Comparison of ENCODE assay signal across 5 fruit fly cellular contexts in the genomic region with DNA sequence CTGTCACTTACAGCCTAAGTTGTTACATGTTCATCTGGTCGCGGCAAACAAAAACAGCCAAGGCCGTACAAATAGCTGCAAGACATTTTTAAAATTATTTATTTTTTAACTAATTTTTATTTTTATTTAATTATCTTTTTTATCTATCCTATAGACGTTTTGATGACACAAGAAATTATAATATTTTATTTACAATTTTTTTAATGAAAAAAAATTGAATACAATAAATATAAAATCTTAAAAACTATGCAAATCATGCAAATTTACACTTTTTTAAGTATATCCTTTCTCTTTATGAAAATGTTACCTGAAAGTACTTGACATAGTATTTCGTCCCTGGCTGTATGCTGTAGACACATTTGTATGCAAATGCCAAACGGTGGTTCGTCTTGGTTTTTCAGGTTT.
A peak's percentile ranks its signal among the peaks of the same experiment; 100 is the strongest.
TF ChIP-seq lines count a peak whose summit lies in the region.

No protein-coding gene starts in this region.

- TF ChIP-seq CTCF in whole organism, embryonic (GFP tag; optimal IDR thresholded peaks at IDR 0.05; lab: Kevin White, UChicago), result no peak

TF ChIP-seq in whole organism, adult, 20 proteins besides CTCF, POLR2A, EP300 and RAD21:
- TF ChIP-seq CG14711 (tag; optimal IDR thresholded peaks at IDR 0.05; lab: Kevin White, UChicago) (peak; percentile 55), CG7101 (tag; optimal IDR thresholded peaks at IDR 0.05; lab: Kevin White, UChicago) (peak; percentile 24), cic (GFP tag; optimal IDR thresholded peaks at IDR 0.05; lab: Kevin White, UChicago) (no peak), toe (GFP tag; optimal IDR thresholded peaks at IDR 0.05; lab: Kevin White, UChicago) (no peak), Hr96 (GFP tag; optimal IDR thresholded peaks at IDR 0.05; lab: Kevin White, UChicago) (no peak), CG7045 (GFP tag; optimal IDR thresholded peaks at IDR 0.05; lab: Kevin White, UChicago) (no peak), CG33017 (tag; optimal IDR thresholded peaks at IDR 0.05; lab: Kevin White, UChicago) (peak; percentile 47), cnc (optimal IDR thresholded peaks at IDR 0.05; lab: Kevin White, UChicago) (no peak), kay (GFP tag; lab: Kevin White, UChicago; ENCODE audit: borderline replicate concordance) (no peak), Crg-1 (GFP tag; optimal IDR thresholded peaks at IDR 0.05; lab: Kevin White, UChicago) (no peak), CG11617 (GFP tag; optimal IDR thresholded peaks at IDR 0.05; lab: Kevin White, UChicago) (no peak), CG12768 (GFP tag; optimal IDR thresholded peaks at IDR 0.05; lab: Kevin White, UChicago) (no peak), ovo (GFP tag; optimal IDR thresholded peaks at IDR 0.05; lab: Kevin White, UChicago) (no peak), Mnt (GFP tag; optimal IDR thresholded peaks at IDR 0.05; lab: Kevin White, UChicago) (no peak)

TF ChIP-seq in whole organism, embryonic, 481 proteins besides CTCF, POLR2A, EP300 and RAD21 (continues in another document):
- TF ChIP-seq nerfin-2 (GFP tag; IDR thresholded peaks at IDR 0.05; lab: Robert Waterston, UW; ENCODE audit: partially characterized antibody) (no peak), gro (GFP tag; optimal IDR thresholded peaks at IDR 0.05; lab: Kevin White, UChicago) (no peak), cg (GFP tag; optimal IDR thresholded peaks at IDR 0.05; lab: Kevin White, UChicago) (no peak), dati (GFP tag; IDR thresholded peaks at IDR 0.05; lab: Robert Waterston, UW) (no peak), fd96Cb (tag; optimal IDR thresholded peaks at IDR 0.05; lab: Kevin White, UChicago) (peak; percentile 78), Med (GFP tag; lab: Kevin White, UChicago) (peak; percentile 57), psq (GFP tag; optimal IDR thresholded peaks at IDR 0.05; lab: Kevin White, UChicago) (no peak), HHEX (GFP tag; optimal IDR thresholded peaks at IDR 0.05; lab: Kevin White, UChicago) (peak; percentile 64), Aef1 (GFP tag; IDR thresholded peaks at IDR 0.05; lab: Robert Waterston, UW) (no peak), CG12769 (tag; optimal IDR thresholded peaks at IDR 0.05; lab: Kevin White, UChicago) (no peak), Gug (GFP tag; IDR thresholded peaks at IDR 0.05; lab: Robert Waterston, UW) (no peak), CG14050 (GFP tag; IDR thresholded peaks at IDR 0.05; lab: Robert Waterston, UW) (peak; percentile 30; the same call in 1 of the 3 replicates), CG11398 (GFP tag; optimal IDR thresholded peaks at IDR 0.05; lab: Kevin White, UChicago) (no peak), Fer3 (tag; optimal IDR thresholded peaks at IDR 0.05; lab: Kevin White, UChicago) (peak; percentile 72), CG34224 (GFP tag; IDR thresholded peaks at IDR 0.05; lab: Robert Waterston, UW; ENCODE audit: partially characterized antibody) (no peak), CG13123 (GFP tag; optimal IDR thresholded peaks at IDR 0.05; lab: Kevin White, UChicago) (no peak), gsb (GFP tag; IDR thresholded peaks at IDR 0.05; lab: Robert Waterston, UW) (no peak), zfh1 (GFP tag; IDR thresholded peaks at IDR 0.05; lab: Robert Waterston, UW) (0 out of 3 replicates have a peak, but pooled peaks have one; percentile 31), lbe (GFP tag; optimal IDR thresholded peaks at IDR 0.05; lab: Kevin White, UChicago) (no peak)

TF ChIP-seq in whole organism, prepupa, 60 proteins besides CTCF, POLR2A, EP300 and RAD21 (continues in another document):
- TF ChIP-seq Eip78C (GFP tag; lab: Kevin White, UChicago) (peak; percentile 82), CG34406 (GFP tag; optimal IDR thresholded peaks at IDR 0.05; lab: Kevin White, UChicago) (peak; percentile 68), Gug (GFP tag; IDR thresholded peaks at IDR 0.05; lab: Robert Waterston, UW) (no peak), salr (GFP tag; optimal IDR thresholded peaks at IDR 0.05; lab: Kevin White, UChicago) (peak in 1 of 2 experiments; percentile 71), ss (GFP tag; optimal IDR thresholded peaks at IDR 0.05; lab: Kevin White, UChicago) (peak; percentile 52 to 68), CG15336 (GFP tag; IDR thresholded peaks at IDR 0.05; lab: Robert Waterston, UW) (peak; percentile 91), CG8632 (GFP tag; optimal IDR thresholded peaks at IDR 0.05; lab: Kevin White, UChicago) (peak; percentile 68), Lpt (GFP tag; optimal IDR thresholded peaks at IDR 0.05; lab: Kevin White, UChicago) (peak; percentile 39), Hr4 (GFP tag; optimal IDR thresholded peaks at IDR 0.05; lab: Kevin White, UChicago) (peak; percentile 55), acj6 (GFP tag; optimal IDR thresholded peaks at IDR 0.05; lab: Kevin White, UChicago) (peak; percentile 55), vri (GFP tag; optimal IDR thresholded peaks at IDR 0.05; lab: Kevin White, UChicago) (no peak), eg (GFP tag; IDR thresholded peaks at IDR 0.05; lab: Robert Waterston, UW) (peak; percentile 76; the same call in 1 of the 3 replicates), CG6276 (GFP tag; optimal IDR thresholded peaks at IDR 0.05; lab: Kevin White, UChicago) (peak; percentile 79), fd59A (GFP tag; optimal IDR thresholded peaks at IDR 0.05; lab: Kevin White, UChicago) (no peak), Sox15 (GFP tag; optimal IDR thresholded peaks at IDR 0.05; lab: Kevin White, UChicago) (no peak), Blimp-1 (GFP tag; optimal IDR thresholded peaks at IDR 0.05; lab: Kevin White, UChicago) (no peak), Ets96B (tag; optimal IDR thresholded peaks at IDR 0.05; lab: Kevin White, UChicago) (peak; percentile 63), CG3032 (tag; optimal IDR thresholded peaks at IDR 0.05; lab: Kevin White, UChicago) (peak; percentile 69), Smox (GFP tag; optimal IDR thresholded peaks at IDR 0.05; lab: Kevin White, UChicago) (no peak)

TF ChIP-seq in whole organism, pupa, 21 proteins besides CTCF, POLR2A, EP300 and RAD21:
- TF ChIP-seq CG32121 (GFP tag; IDR thresholded peaks at IDR 0.05; lab: Robert Waterston, UW) (peak; percentile 53), D1 (tag; optimal IDR thresholded peaks at IDR 0.05; lab: Kevin White, UChicago) (peak; percentile 59), CG9948 (tag; optimal IDR thresholded peaks at IDR 0.05; lab: Kevin White, UChicago) (peak; percentile 62), CG4496 (GFP tag; IDR thresholded peaks at IDR 0.05; lab: Robert Waterston, UW) (peak; percentile 19; the same call in 2 of the 3 replicates), fd96Ca (GFP tag; IDR thresholded peaks at IDR 0.05; lab: Robert Waterston, UW) (peak; percentile 13; the same call in 1 of the 3 replicates), CG15710 (tag; optimal IDR thresholded peaks at IDR 0.05; lab: Kevin White, UChicago) (peak; percentile 72), CG13204 (GFP tag; optimal IDR thresholded peaks at IDR 0.05; lab: Kevin White, UChicago) (no peak), CG8301 (tag; optimal IDR thresholded peaks at IDR 0.05; lab: Kevin White, UChicago) (peak; percentile 17), CG12605 (GFP tag; IDR thresholded peaks at IDR 0.05; lab: Robert Waterston, UW) (no peak), rn (GFP tag; IDR thresholded peaks at IDR 0.05; lab: Robert Waterston, UW) (no peak), Pif1B (GFP tag; optimal IDR thresholded peaks at IDR 0.05; lab: Kevin White, UChicago) (no peak), Pif1A (GFP tag; optimal IDR thresholded peaks at IDR 0.05; lab: Kevin White, UChicago) (peak; percentile 17), CG10348 (GFP tag; IDR thresholded peaks at IDR 0.05; lab: Robert Waterston, UW) (no peak), Snoo (tag; optimal IDR thresholded peaks at IDR 0.05; lab: Kevin White, UChicago) (no peak), CG8159 (tag; optimal IDR thresholded peaks at IDR 0.05; lab: Kevin White, UChicago) (peak; percentile 78), CG14655 (GFP tag; optimal IDR thresholded peaks at IDR 0.05; lab: Kevin White, UChicago) (peak; percentile 74), CG34367 (tag; optimal IDR thresholded peaks at IDR 0.05; lab: Kevin White, UChicago) (peak; percentile 29), gl (tag; optimal IDR thresholded peaks at IDR 0.05; lab: Kevin White, UChicago) (no peak), CG17806 (tag; optimal IDR thresholded peaks at IDR 0.05; lab: Kevin White, UChicago) (peak; percentile 49), EcR (GFP tag; optimal IDR thresholded peaks at IDR 0.05; lab: Kevin White, UChicago) (no peak)

TF ChIP-seq in whole organism, wandering third instar larva, 38 proteins besides CTCF, POLR2A, EP300 and RAD21:
- TF ChIP-seq HLH106 (tag; optimal IDR thresholded peaks at IDR 0.05; lab: Kevin White, UChicago), result peak; percentile 31
- no peak for TF ChIP-seq sage (GFP tag; optimal IDR thresholded peaks at IDR 0.05; lab: Kevin White, UChicago)
- peak; percentile 27 for TF ChIP-seq Sp1 (GFP tag; optimal IDR thresholded peaks at IDR 0.05; lab: Kevin White, UChicago)
- peak in 1 of 2 experiments; percentile 14 for TF ChIP-seq foxo (GFP tag; optimal IDR thresholded peaks at IDR 0.05; lab: Kevin White, UChicago)
- no peak for TF ChIP-seq OdsH (GFP tag; optimal IDR thresholded peaks at IDR 0.05; lab: Kevin White, UChicago)
- no peak for TF ChIP-seq br (GFP tag; optimal IDR thresholded peaks at IDR 0.05; lab: Kevin White, UChicago)
